Worm (Caenorhabditis elegans) whole organism, midembryonic: ENCODE results near the gene eelo-1.

Experiments used
- cog-1 ChIP-seq: sonication (generic microtip); optimal IDR thresholded peaks from 2 replicates; lab custom pipeline; 2016; ENCODE audit warnings: missing genetic modification characterization, missing compliant biosample characterization
- flt-1 ChIP-seq: fragments of 200-800 bp; sonication (Bioruptor generic); IDR thresholded peaks from 2 replicates; pipeline ENCODE4 v1.3.6; 2022; ENCODE audit warnings: missing genetic modification characterization, missing compliant biosample characterization
- ztf-23 ChIP-seq: fragments of 200-800 bp; sonication (Bioruptor generic); IDR thresholded peaks from 2 replicates; pipeline ENCODE4 v1.3.6; 2022; ENCODE audit warnings: missing genetic modification reagents, missing genetic modification characterization, missing compliant biosample characterization
- ztf-29 ChIP-seq: fragments of 200-800 bp; sonication (Bioruptor generic); IDR thresholded peaks from 2 replicates; pipeline ENCODE4 v1.3.6; 2022; ENCODE audit warnings: missing genetic modification reagents, missing genetic modification characterization, missing compliant biosample characterization

- TF ChIP-seq ztf-23 (peak; percentile 84), flt-1 (GFP tag; lab: Robert Waterston, UW) (peak; percentile 87), ztf-29 (GFP tag; lab: Robert Waterston, UW) (0 out of 2 replicates have a peak, but pooled peaks have one; percentile 44), cog-1 (tag; lab: Kevin White, UChicago) (no peak)
Observed at ce11 chrIII:1601464-1602169, 43.3 kb upstream of the eelo-1 start.
